Fruit fly (Drosophila melanogaster) whole organism, embryonic: ENCODE data around the gene IKKepsilon.
A peak's percentile ranks its signal among the peaks of the same experiment; 100 is the strongest.

Source experiments
- Bgb ChIP-seq: fragments of 200-800 bp; sonication (Bioruptor generic); IDR thresholded peaks from 2 replicates; pipeline ENCODE4 v1.3.6; 2022; ENCODE audit warnings: missing biosample characterization, missing genetic modification characterization; ENCODE audit not compliant: partially characterized antibody
- CG1024 ChIP-seq: fragments of 200-800 bp; sonication (Bioruptor generic); IDR thresholded peaks from 2 replicates; pipeline ENCODE4 v1.3.6; 2022; ENCODE audit warnings: missing biosample characterization, missing genetic modification characterization
- CG10543 ChIP-seq: fragments of 200-800 bp; sonication (Bioruptor generic); optimal IDR thresholded peaks from 3 replicates; lab custom pipeline; 2017; ENCODE audit warnings: missing biosample characterization, mild to moderate bottlenecking, missing genetic modification characterization, moderate library complexity
- CG10565 ChIP-seq: fragments of 200-800 bp; sonication (Bioruptor generic); optimal IDR thresholded peaks from 3 replicates; lab custom pipeline; 2016; ENCODE audit warnings: missing biosample characterization, mild to moderate bottlenecking, missing genetic modification characterization
- CG11560 ChIP-seq: fragments of 200-800 bp; sonication (Bioruptor generic); IDR thresholded peaks from 3 replicates; pipeline ENCODE4 v1.3.6; 2022; ENCODE audit warnings: missing biosample characterization, missing genetic modification characterization
- CG12071 ChIP-seq: fragments of 200-800 bp; sonication (Bioruptor generic); optimal IDR thresholded peaks from 3 replicates; lab custom pipeline; 2018; ENCODE audit warnings: missing biosample characterization, mild to moderate bottlenecking, missing genetic modification characterization
- CG1233 ChIP-seq: fragments of 200-800 bp; sonication (Bioruptor generic); optimal IDR thresholded peaks from 4 replicates; lab custom pipeline; 2018; ENCODE audit warnings: missing biosample characterization, mild to moderate bottlenecking, missing genetic modification characterization
- CG13123 ChIP-seq: fragments of 200-800 bp; sonication (Bioruptor generic); optimal IDR thresholded peaks from 2 replicates; lab custom pipeline; 2016; ENCODE audit warnings: missing biosample characterization, missing genetic modification characterization
- CG13287 ChIP-seq: fragments of 200-800 bp; sonication (Bioruptor generic); IDR thresholded peaks from 2 replicates; pipeline ENCODE4 v1.3.6; 2022; ENCODE audit warnings: missing biosample characterization, missing genetic modification characterization; ENCODE audit not compliant: partially characterized antibody
- CG15479 ChIP-seq: fragments of 200-800 bp; sonication (Bioruptor generic); optimal IDR thresholded peaks from 3 replicates; lab custom pipeline; 2019; ENCODE audit warnings: missing biosample characterization, mild to moderate bottlenecking, missing genetic modification characterization, moderate library complexity
- CG15514 ChIP-seq: fragments of 200-800 bp; sonication (Bioruptor generic); optimal IDR thresholded peaks from 3 replicates; lab custom pipeline; 2017; ENCODE audit warnings: missing biosample characterization, missing genetic modification characterization, mild to moderate bottlenecking, moderate library complexity, missing genetic modification reagents
- CG7786 ChIP-seq: fragments of 200-800 bp; sonication (Bioruptor generic); optimal IDR thresholded peaks from 2 replicates; lab custom pipeline; 2016; ENCODE audit warnings: missing biosample characterization, missing genetic modification characterization
- CG7963 ChIP-seq: fragments of 200-800 bp; sonication (Bioruptor generic); IDR thresholded peaks from 3 replicates; pipeline ENCODE4 v1.3.6; 2022; ENCODE audit warnings: missing biosample characterization, missing genetic modification characterization; ENCODE audit not compliant: partially characterized antibody
- CG8089 ChIP-seq: fragments of 200-800 bp; sonication (Bioruptor generic); optimal IDR thresholded peaks from 3 replicates; lab custom pipeline; 2016; ENCODE audit warnings: missing biosample characterization, missing genetic modification characterization
- CG8281 ChIP-seq: fragments of 200-800 bp; sonication (Bioruptor generic); optimal IDR thresholded peaks from 2 replicates; lab custom pipeline; 2018; ENCODE audit warnings: missing biosample characterization, mild to moderate bottlenecking, missing genetic modification characterization, moderate library complexity
- Dad ChIP-seq: fragments of 200-800 bp; sonication (Bioruptor generic); optimal IDR thresholded peaks from 3 replicates; lab custom pipeline; 2016; ENCODE audit warnings: missing biosample characterization, missing genetic modification characterization
- Dip2 ChIP-seq: fragments of 200-800 bp; sonication (Bioruptor generic); IDR thresholded peaks from 2 replicates; pipeline ENCODE4 v1.3.6; 2022; ENCODE audit warnings: missing biosample characterization, missing genetic modification characterization
- Dll ChIP-seq: fragments of 200-800 bp; sonication (Bioruptor generic); IDR thresholded peaks from 4 replicates; pipeline ENCODE4 v1.3.6; 2022; ENCODE audit warnings: missing biosample characterization, missing genetic modification characterization; ENCODE audit not compliant: partially characterized antibody
- Ets65A ChIP-seq: fragments of 200-800 bp; sonication (Bioruptor generic); peaks from one replicate; lab custom pipeline; 2016; ENCODE audit warnings: missing biosample characterization, missing genetic modification characterization
- Ptx1 ChIP-seq: fragments of 200-800 bp; sonication (Bioruptor generic); IDR thresholded peaks from 2 replicates; pipeline ENCODE4 v1.3.6; 2022; ENCODE audit warnings: missing biosample characterization, missing genetic modification characterization
- Scr ChIP-seq: fragments of 200-800 bp; sonication (Bioruptor generic); IDR thresholded peaks from 2 replicates; pipeline ENCODE4 v1.3.6; 2022; ENCODE audit warnings: missing biosample characterization, missing genetic modification characterization; ENCODE audit not compliant: partially characterized antibody
- al ChIP-seq: fragments of 200-800 bp; sonication (Bioruptor generic); IDR thresholded peaks from 2 replicates; pipeline ENCODE4 v1.3.6; 2022; ENCODE audit warnings: missing biosample characterization, missing genetic modification characterization
- amos ChIP-seq: fragments of 200-800 bp; sonication (Bioruptor generic); IDR thresholded peaks from 2 replicates; pipeline ENCODE4 v1.3.6; 2022; ENCODE audit warnings: missing biosample characterization, missing genetic modification characterization; ENCODE audit not compliant: partially characterized antibody
- ara ChIP-seq: fragments of 200-800 bp; sonication (Bioruptor generic); IDR thresholded peaks from 2 replicates; pipeline ENCODE4 v1.3.6; 2022; ENCODE audit warnings: missing biosample characterization, missing genetic modification characterization
- bab2 ChIP-seq: fragments of 200-800 bp; sonication (Bioruptor generic); optimal IDR thresholded peaks from 2 replicates; lab custom pipeline; 2016; ENCODE audit warnings: missing biosample characterization, missing genetic modification characterization
- bbx ChIP-seq: fragments of 200-800 bp; sonication (Bioruptor generic); IDR thresholded peaks from 2 replicates; pipeline ENCODE4 v1.3.6; 2022; ENCODE audit warnings: missing biosample characterization, missing genetic modification characterization; ENCODE audit not compliant: partially characterized antibody
- chif ChIP-seq, 2 experiments: fragments of 200-800 bp; sonication (Bioruptor generic); optimal IDR thresholded peaks; 3 replicates each; lab custom pipeline; 2016; ENCODE audit warnings: missing biosample characterization in 2 of 2, missing genetic modification characterization in 2 of 2
- chm ChIP-seq: fragments of 200-800 bp; sonication (Bioruptor generic); IDR thresholded peaks from 2 replicates; pipeline ENCODE4 v1.3.6; 2022; ENCODE audit warnings: missing biosample characterization, missing genetic modification characterization
- emc ChIP-seq: fragments of 200-800 bp; sonication (Bioruptor generic); optimal IDR thresholded peaks from 2 replicates; lab custom pipeline; 2016; ENCODE audit warnings: missing biosample characterization, missing genetic modification characterization
- ewg ChIP-seq: fragments of 200-800 bp; sonication (Bioruptor generic); optimal IDR thresholded peaks from 3 replicates; lab custom pipeline; 2017; ENCODE audit warnings: mild to moderate bottlenecking, missing biosample characterization, missing genetic modification reagents, missing genetic modification characterization
- fu2 ChIP-seq: fragments of 200-800 bp; sonication (Bioruptor generic); optimal IDR thresholded peaks from 2 replicates; lab custom pipeline; 2016; ENCODE audit warnings: missing biosample characterization, missing genetic modification characterization
- grau ChIP-seq: fragments of 200-800 bp; optimal IDR thresholded peaks from 3 replicates; lab custom pipeline; 2019; ENCODE audit warnings: missing biosample characterization, mild to moderate bottlenecking, missing genetic modification characterization, moderate library complexity
- gt ChIP-seq: fragments of 200-800 bp; sonication (Bioruptor generic); IDR thresholded peaks from 2 replicates; pipeline ENCODE4 v1.3.6; 2022; ENCODE audit warnings: missing biosample characterization, missing genetic modification characterization
- her ChIP-seq: fragments of 200-800 bp; sonication (Bioruptor generic); optimal IDR thresholded peaks from 2 replicates; lab custom pipeline; 2016; ENCODE audit warnings: missing biosample characterization, missing genetic modification characterization
- knrl ChIP-seq: fragments of 200-800 bp; sonication (Bioruptor generic); IDR thresholded peaks from 3 replicates; pipeline ENCODE4 v1.3.6; 2022; ENCODE audit warnings: missing biosample characterization, missing genetic modification characterization; ENCODE audit not compliant: partially characterized antibody
- lilli ChIP-seq: fragments of 200-800 bp; sonication (Bioruptor generic); optimal IDR thresholded peaks from 3 replicates; lab custom pipeline; 2016; ENCODE audit warnings: missing biosample characterization, missing genetic modification characterization
- mld ChIP-seq: fragments of 200-800 bp; sonication (Bioruptor generic); IDR thresholded peaks from 3 replicates; pipeline ENCODE4 v1.3.6; 2022; ENCODE audit warnings: missing biosample characterization, missing genetic modification characterization; ENCODE audit not compliant: partially characterized antibody
- pb ChIP-seq: fragments of 200-800 bp; sonication (Bioruptor generic); optimal IDR thresholded peaks from 3 replicates; lab custom pipeline; 2016; ENCODE audit warnings: missing biosample characterization, missing genetic modification characterization
- pita ChIP-seq: fragments of 200-800 bp; sonication (Bioruptor generic); optimal IDR thresholded peaks from 2 replicates; lab custom pipeline; 2017; ENCODE audit warnings: missing biosample characterization, mild to moderate bottlenecking, missing genetic modification characterization
- pnt ChIP-seq: fragments of 200-800 bp; sonication (Bioruptor generic); optimal IDR thresholded peaks from 3 replicates; lab custom pipeline; 2016; ENCODE audit warnings: missing biosample characterization, missing genetic modification characterization
- prd ChIP-seq, 3 experiments: fragments of >200 bp in 2 of 3; fragments of 200-800 bp in 1 of 3; sonication (Bioruptor generic) in 1 of 3; optimal IDR thresholded peaks in 2 of 3; IDR thresholded peaks in 1 of 3; 2 replicates in 2 of 3; 3 replicates in 1 of 3; pipeline versions ENCODE4 v1.3.6 to Lab custom; 2017 to 2022; ENCODE audit warnings: missing biosample characterization in 1 of 3, missing genetic modification characterization in 1 of 3
- ranshi ChIP-seq: fragments of 200-800 bp; sonication (Bioruptor generic); IDR thresholded peaks from 2 replicates; pipeline ENCODE4 v1.3.6; 2022; ENCODE audit warnings: missing biosample characterization, missing genetic modification characterization
- sob ChIP-seq: fragments of 200-800 bp; sonication (Bioruptor generic); IDR thresholded peaks from 2 replicates; pipeline ENCODE4 v1.3.6; 2022; ENCODE audit warnings: missing biosample characterization, missing genetic modification characterization
- tll ChIP-seq, 2 experiments: fragments of 200-800 bp in 1 of 2; fragments of >200 bp in 1 of 2; sonication (Bioruptor generic) in 1 of 2; optimal IDR thresholded peaks; 2 replicates each; lab custom pipeline; 2017 to 2019; ENCODE audit warnings: missing biosample characterization in 2 of 2, missing genetic modification characterization in 2 of 2, mild to moderate bottlenecking in 1 of 2, moderate library complexity in 1 of 2
- unc-4 ChIP-seq: fragments of 200-800 bp; sonication (Bioruptor generic); IDR thresholded peaks from 2 replicates; pipeline ENCODE4 v1.3.6; 2022; ENCODE audit warnings: missing biosample characterization, missing genetic modification characterization; ENCODE audit not compliant: partially characterized antibody

IKKepsilon gene

dm6 chr2L:20682136-20682733 lies 6.4 kb downstream of the IKKepsilon start, which contains the start of gene CG2617 (continued):
- peak; percentile 50; the same call in 2 of the 3 replicates for TF ChIP-seq knrl (GFP tag; lab: Robert Waterston, UW)
- TF ChIP-seq Dip2 (GFP tag; lab: Robert Waterston, UW), result no peak
- no peak for TF ChIP-seq her
- no peak for TF ChIP-seq CG10543
- peak; percentile 44 for TF ChIP-seq unc-4 (GFP tag; lab: Robert Waterston, UW)
- no peak for TF ChIP-seq CG15479
- no peak for TF ChIP-seq prd (optimal IDR thresholded peaks at IDR 0.05; lab: Kevin White, UChicago)
- no peak for TF ChIP-seq prd (GFP tag; IDR thresholded peaks at IDR 0.05; lab: Robert Waterston, UW)
- TF ChIP-seq CG8281 (tag; lab: Kevin White, UChicago), result no peak
- 0 out of 2 replicates have a peak, but pooled peaks have one; percentile 2 for TF ChIP-seq Ptx1 (GFP tag; lab: Robert Waterston, UW)
- TF ChIP-seq Bgb (GFP tag; lab: Robert Waterston, UW), result 0 out of 2 replicates have a peak, but pooled peaks have one; percentile 42
- no peak for TF ChIP-seq fu2 (GFP tag; lab: Kevin White, UChicago)
- TF ChIP-seq pita (GFP tag; lab: Kevin White, UChicago), result no peak
- no peak for TF ChIP-seq grau
- TF ChIP-seq CG13123, result no peak
- peak; percentile 60 for TF ChIP-seq Scr
- no peak for TF ChIP-seq sob (GFP tag; lab: Robert Waterston, UW)
- no peak for TF ChIP-seq gt (GFP tag; lab: Robert Waterston, UW)
- TF ChIP-seq ara (GFP tag; lab: Robert Waterston, UW), result no peak
- TF ChIP-seq amos (GFP tag; lab: Robert Waterston, UW), result peak; percentile 37; the same call in 1 of the 2 replicates
- TF ChIP-seq ewg (GFP tag; lab: Kevin White, UChicago), result no peak
- peak; percentile 47 for TF ChIP-seq CG13287 (GFP tag; lab: Robert Waterston, UW)
- TF ChIP-seq CG12071 (GFP tag; lab: Kevin White, UChicago), result no peak
- no peak for TF ChIP-seq ranshi (GFP tag; lab: Robert Waterston, UW)
- no peak for TF ChIP-seq bab2 (GFP tag; lab: Kevin White, UChicago)
- TF ChIP-seq CG7786 (GFP tag; lab: Kevin White, UChicago), result no peak
- no peak for TF ChIP-seq mld (GFP tag; lab: Robert Waterston, UW)
- no peak for TF ChIP-seq pnt (GFP tag; lab: Kevin White, UChicago)
- TF ChIP-seq pb, result no peak
- TF ChIP-seq emc (GFP tag; lab: Kevin White, UChicago), result no peak
- no peak for TF ChIP-seq lilli (GFP tag; lab: Kevin White, UChicago)
- TF ChIP-seq bbx (GFP tag; lab: Robert Waterston, UW), result peak; percentile 21; the same call in 1 of the 2 replicates
- no peak for TF ChIP-seq tll (GFP tag; optimal IDR thresholded peaks at IDR 0.05; lab: Kevin White, UChicago)
- TF ChIP-seq Dll (GFP tag; lab: Robert Waterston, UW), result peak; percentile 61; the same call in 2 of the 4 replicates
- TF ChIP-seq CG1233 (GFP tag; lab: Kevin White, UChicago), result no peak

dm6 chr2L:20688722-20689121 lies 12.9 kb downstream of the IKKepsilon start:
- TF ChIP-seq Ets65A (no peak), Scr (no peak), Dad (GFP tag; lab: Kevin White, UChicago) (no peak), CG15514 (GFP tag; lab: Kevin White, UChicago) (no peak), al (GFP tag; lab: Robert Waterston, UW) (no peak), chif (GFP tag; optimal IDR thresholded peaks at IDR 0.05; lab: Kevin White, UChicago) (no peak), CG7963 (GFP tag; lab: Robert Waterston, UW) (no peak), CG1024 (GFP tag; lab: Robert Waterston, UW) (no peak), CG11560 (tag; lab: Robert Waterston, UW) (no peak), CG10565 (GFP tag; lab: Kevin White, UChicago) (no peak), ranshi (GFP tag; lab: Robert Waterston, UW) (no peak), chm (no peak), CG8089 (no peak)
